Fruit fly (Drosophila melanogaster) whole organism, embryonic: ENCODE data around the gene CG15548.

Experiments
- Abd-B ChIP-seq: fragments of 200-800 bp; sonication (Bioruptor generic); optimal IDR thresholded peaks from 2 replicates; lab custom pipeline; 2018; ENCODE audit warnings: missing biosample characterization, mild to moderate bottlenecking, missing genetic modification characterization, moderate library complexity
- Asciz ChIP-seq: fragments of 200-800 bp; sonication (Bioruptor generic); optimal IDR thresholded peaks from 2 replicates; lab custom pipeline; 2017; ENCODE audit warnings: missing biosample characterization, mild to moderate bottlenecking, missing genetic modification characterization, missing genetic modification reagents
- BtbVII ChIP-seq: fragments of 200-800 bp; sonication (Bioruptor generic); optimal IDR thresholded peaks from 3 replicates; lab custom pipeline; 2017; ENCODE audit warnings: missing biosample characterization, mild to moderate bottlenecking, missing genetic modification characterization
- CG10979 ChIP-seq: fragments of 200-800 bp; sonication (Bioruptor generic); optimal IDR thresholded peaks from 2 replicates; lab custom pipeline; 2018; ENCODE audit warnings: missing biosample characterization, mild to moderate bottlenecking, missing genetic modification characterization, moderate library complexity
- CG12071 ChIP-seq: fragments of 200-800 bp; sonication (Bioruptor generic); optimal IDR thresholded peaks from 3 replicates; lab custom pipeline; 2018; ENCODE audit warnings: missing biosample characterization, mild to moderate bottlenecking, missing genetic modification characterization
- CG12104 ChIP-seq: fragments of 200-800 bp; sonication (Bioruptor generic); optimal IDR thresholded peaks from 3 replicates; lab custom pipeline; 2016; ENCODE audit warnings: missing biosample characterization, missing genetic modification characterization
- CG12769 ChIP-seq: fragments of 200-800 bp; sonication (Bioruptor generic); optimal IDR thresholded peaks from 2 replicates; lab custom pipeline; 2019; ENCODE audit warnings: missing biosample characterization, mild to moderate bottlenecking, missing genetic modification characterization, moderate library complexity
- CG13624 ChIP-seq: fragments of 200-800 bp; sonication (Bioruptor generic); optimal IDR thresholded peaks from 2 replicates; lab custom pipeline; 2016; ENCODE audit warnings: missing biosample characterization, missing genetic modification characterization
- CG13775 ChIP-seq: fragments of 200-800 bp; sonication (Bioruptor generic); optimal IDR thresholded peaks from 3 replicates; lab custom pipeline; 2017; ENCODE audit warnings: missing biosample characterization, mild to moderate bottlenecking, missing genetic modification characterization
- CG14965 ChIP-seq: fragments of 200-800 bp; sonication (Bioruptor generic); optimal IDR thresholded peaks from 2 replicates; lab custom pipeline; 2016; ENCODE audit warnings: missing biosample characterization, missing genetic modification characterization, borderline replicate concordance
- CG16813 ChIP-seq: fragments of 200-800 bp; sonication (Bioruptor generic); IDR thresholded peaks from 3 replicates; pipeline ENCODE4 v1.3.6; 2022; ENCODE audit warnings: missing biosample characterization, missing genetic modification characterization; ENCODE audit not compliant: partially characterized antibody
- CG17328 ChIP-seq: fragments of 200-800 bp; sonication (Bioruptor generic); IDR thresholded peaks from 2 replicates; pipeline ENCODE4 v1.3.6; 2022; ENCODE audit warnings: missing biosample characterization, missing genetic modification characterization
- CG17829 ChIP-seq: fragments of 200-800 bp; optimal IDR thresholded peaks from 2 replicates; lab custom pipeline; 2019; ENCODE audit warnings: missing biosample characterization, mild to moderate bottlenecking, missing genetic modification characterization, moderate library complexity
- CG17912 ChIP-seq: fragments of 200-800 bp; sonication (Bioruptor generic); optimal IDR thresholded peaks from 2 replicates; lab custom pipeline; 2018; ENCODE audit warnings: missing biosample characterization, mild to moderate bottlenecking, missing genetic modification characterization
- CG2202 ChIP-seq: fragments of 200-800 bp; sonication (Bioruptor generic); optimal IDR thresholded peaks from 2 replicates; lab custom pipeline; 2018; ENCODE audit warnings: missing biosample characterization, mild to moderate bottlenecking, missing genetic modification characterization
- CG2712 ChIP-seq: fragments of 200-800 bp; optimal IDR thresholded peaks from 3 replicates; lab custom pipeline; 2019; ENCODE audit warnings: missing biosample characterization, mild to moderate bottlenecking, missing genetic modification characterization, moderate library complexity
- CG31441 ChIP-seq: fragments of 200-800 bp; sonication (Bioruptor generic); IDR thresholded peaks from 2 replicates; pipeline ENCODE4 v1.3.6; 2022; ENCODE audit warnings: missing biosample characterization, missing genetic modification characterization
- CG34376 ChIP-seq: fragments of 200-800 bp; sonication (Bioruptor generic); optimal IDR thresholded peaks from 2 replicates; lab custom pipeline; 2018; ENCODE audit warnings: missing biosample characterization, mild to moderate bottlenecking, missing genetic modification characterization
- CG7963 ChIP-seq: fragments of 200-800 bp; sonication (Bioruptor generic); IDR thresholded peaks from 3 replicates; pipeline ENCODE4 v1.3.6; 2022; ENCODE audit warnings: missing biosample characterization, missing genetic modification characterization; ENCODE audit not compliant: partially characterized antibody
- Fer2 ChIP-seq: fragments of 200-800 bp; sonication (Bioruptor generic); optimal IDR thresholded peaks from 2 replicates; lab custom pipeline; 2018; ENCODE audit warnings: missing biosample characterization, mild to moderate bottlenecking, missing genetic modification characterization, moderate library complexity
- Hand ChIP-seq: fragments of 200-800 bp; sonication (Bioruptor generic); optimal IDR thresholded peaks from 2 replicates; lab custom pipeline; 2017; ENCODE audit warnings: mild to moderate bottlenecking, missing biosample characterization, missing genetic modification reagents, missing genetic modification characterization
- HmgZ ChIP-seq: fragments of 200-800 bp; sonication (Bioruptor generic); optimal IDR thresholded peaks from 2 replicates; lab custom pipeline; 2018; ENCODE audit warnings: missing biosample characterization, mild to moderate bottlenecking, missing genetic modification characterization
- Lpt ChIP-seq: fragments of >200 bp; optimal IDR thresholded peaks from 2 replicates; lab custom pipeline; 2018; ENCODE audit warnings: missing biosample characterization, missing genetic modification characterization
- Meics ChIP-seq: fragments of 200-800 bp; sonication (Bioruptor generic); optimal IDR thresholded peaks from 2 replicates; lab custom pipeline; 2017; ENCODE audit warnings: missing biosample characterization, mild to moderate bottlenecking, missing genetic modification characterization
- NC2α ChIP-seq: fragments of 200-800 bp; sonication (Bioruptor generic); optimal IDR thresholded peaks from 2 replicates; lab custom pipeline; 2016; ENCODE audit warnings: missing biosample characterization, missing genetic modification characterization
- Nf-YB ChIP-seq: fragments of 200-800 bp; sonication (Bioruptor generic); optimal IDR thresholded peaks from 3 replicates; lab custom pipeline; 2019; ENCODE audit warnings: missing biosample characterization, mild to moderate bottlenecking, missing genetic modification characterization, moderate library complexity
- Oaz ChIP-seq: fragments of 200-800 bp; sonication (Bioruptor generic); IDR thresholded peaks from 2 replicates; pipeline ENCODE4 v1.3.6; 2022; ENCODE audit warnings: missing biosample characterization, missing genetic modification characterization
- Rfx ChIP-seq: fragments of 200-800 bp; sonication (Bioruptor generic); IDR thresholded peaks from 2 replicates; pipeline ENCODE4 v1.3.6; 2022; ENCODE audit warnings: missing biosample characterization, missing genetic modification characterization
- Side ChIP-seq: fragments of 200-800 bp; sonication (Bioruptor generic); optimal IDR thresholded peaks from 2 replicates; lab custom pipeline; 2016; ENCODE audit warnings: missing biosample characterization, missing genetic modification characterization
- Trl ChIP-seq, 3 experiments: fragments of >200 bp in 2 of 3; fragments of 200-800 bp in 1 of 3; sonication (Bioruptor generic) in 1 of 3; optimal IDR thresholded peaks; 2 replicates in 1 of 3; 3 replicates in 2 of 3; lab custom pipeline; 2016 to 2017; ENCODE audit warnings: missing biosample characterization in 1 of 3, missing genetic modification characterization in 1 of 3
- abd-A ChIP-seq: fragments of 200-800 bp; sonication (Bioruptor generic); optimal IDR thresholded peaks from 3 replicates; lab custom pipeline; 2019; ENCODE audit warnings: missing biosample characterization, mild to moderate bottlenecking, missing genetic modification characterization, moderate library complexity
- ac ChIP-seq: fragments of 200-800 bp; sonication (Bioruptor generic); optimal IDR thresholded peaks from 3 replicates; lab custom pipeline; 2017; ENCODE audit warnings: missing biosample characterization, mild to moderate bottlenecking, missing genetic modification characterization
- cg ChIP-seq: fragments of 200-800 bp; sonication (Bioruptor generic); optimal IDR thresholded peaks from 3 replicates; lab custom pipeline; 2019; ENCODE audit warnings: missing biosample characterization, mild to moderate bottlenecking, missing genetic modification characterization, moderate library complexity
- chm ChIP-seq: fragments of 200-800 bp; sonication (Bioruptor generic); IDR thresholded peaks from 2 replicates; pipeline ENCODE4 v1.3.6; 2022; ENCODE audit warnings: missing biosample characterization, missing genetic modification characterization
- cwo ChIP-seq: fragments of 200-800 bp; sonication (Bioruptor generic); optimal IDR thresholded peaks from 3 replicates; lab custom pipeline; 2017; ENCODE audit warnings: missing biosample characterization, missing genetic modification characterization, mild to moderate bottlenecking, moderate library complexity, missing genetic modification reagents
- fd3F ChIP-seq: fragments of 200-800 bp; sonication (Bioruptor generic); optimal IDR thresholded peaks from 2 replicates; lab custom pipeline; 2018; ENCODE audit warnings: missing biosample characterization, mild to moderate bottlenecking, missing genetic modification characterization, moderate library complexity
- gcm ChIP-seq: fragments of 200-800 bp; sonication (Bioruptor generic); optimal IDR thresholded peaks from 2 replicates; lab custom pipeline; 2019; ENCODE audit warnings: missing biosample characterization, mild to moderate bottlenecking, missing genetic modification characterization, moderate library complexity
- grau ChIP-seq: fragments of 200-800 bp; optimal IDR thresholded peaks from 3 replicates; lab custom pipeline; 2019; ENCODE audit warnings: missing biosample characterization, mild to moderate bottlenecking, missing genetic modification characterization, moderate library complexity
- nerfin-2 ChIP-seq: fragments of 200-800 bp; sonication (Bioruptor generic); IDR thresholded peaks from 2 replicates; pipeline ENCODE4 v1.3.6; 2022; ENCODE audit warnings: missing biosample characterization, missing genetic modification characterization; ENCODE audit not compliant: partially characterized antibody
- oc ChIP-seq: fragments of 200-800 bp; sonication (Bioruptor generic); optimal IDR thresholded peaks from 2 replicates; lab custom pipeline; 2018; ENCODE audit warnings: missing biosample characterization, mild to moderate bottlenecking, missing genetic modification characterization, moderate library complexity
- peb ChIP-seq: fragments of 200-800 bp; sonication (Bioruptor generic); IDR thresholded peaks from 2 replicates; pipeline ENCODE4 v1.3.6; 2022; ENCODE audit warnings: missing biosample characterization, missing genetic modification characterization
- pho ChIP-seq: fragments of 200-800 bp; sonication (Bioruptor generic); optimal IDR thresholded peaks from 2 replicates; lab custom pipeline; 2016; ENCODE audit warnings: missing biosample characterization, missing genetic modification characterization
- slp2 ChIP-seq: fragments of 200-800 bp; sonication (Bioruptor generic); optimal IDR thresholded peaks from 2 replicates; lab custom pipeline; 2016; ENCODE audit warnings: missing biosample characterization, missing genetic modification characterization
- sug ChIP-seq: fragments of 200-800 bp; optimal IDR thresholded peaks from 2 replicates; lab custom pipeline; 2019; ENCODE audit warnings: missing biosample characterization, mild to moderate bottlenecking, missing genetic modification characterization, moderate library complexity
- tin ChIP-seq: fragments of 200-800 bp; sonication (Bioruptor generic); optimal IDR thresholded peaks from 3 replicates; lab custom pipeline; 2016; ENCODE audit warnings: missing biosample characterization, missing genetic modification characterization
- vnd ChIP-seq: fragments of 200-800 bp; sonication (Bioruptor generic); IDR thresholded peaks from 3 replicates; pipeline ENCODE4 v1.3.6; 2022; ENCODE audit warnings: missing biosample characterization, missing genetic modification characterization; ENCODE audit not compliant: partially characterized antibody
- wek ChIP-seq: fragments of 200-800 bp; sonication (Bioruptor generic); optimal IDR thresholded peaks from 3 replicates; lab custom pipeline; 2018; ENCODE audit warnings: missing biosample characterization, mild to moderate bottlenecking, missing genetic modification characterization, moderate library complexity
- zen2 ChIP-seq: fragments of 200-800 bp; sonication (Bioruptor generic); IDR thresholded peaks from 3 replicates; pipeline ENCODE4 v1.3.6; 2022; ENCODE audit warnings: missing biosample characterization, missing genetic modification characterization; ENCODE audit not compliant: partially characterized antibody
- zfh1 ChIP-seq: fragments of 200-800 bp; sonication (Bioruptor generic); IDR thresholded peaks from 3 replicates; pipeline ENCODE4 v1.3.6; 2022; ENCODE audit warnings: missing biosample characterization, missing genetic modification characterization

The CG15548 gene

DNA sequence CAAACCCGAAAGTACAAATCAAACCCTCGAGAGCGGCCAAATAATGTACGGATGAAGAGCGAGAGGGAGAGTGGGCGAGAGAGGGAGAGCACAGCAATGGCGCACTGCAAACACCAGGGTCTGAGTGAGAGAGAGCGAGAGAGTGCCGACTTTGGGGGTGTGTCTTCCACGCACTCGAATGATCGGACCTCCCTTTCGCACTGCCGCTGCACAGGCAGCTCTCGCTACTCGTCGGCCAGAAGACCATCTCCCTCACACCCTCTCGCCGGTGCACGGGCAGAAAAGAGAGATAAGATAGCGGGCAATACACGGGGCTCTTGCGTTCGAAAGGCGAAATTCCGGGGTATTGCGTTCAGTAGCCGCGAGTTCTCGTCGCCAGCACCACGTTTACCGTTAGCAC is 47.1 kb upstream of the CG15548 start, which contains the start of gene Ptx1 (continued):
- TF ChIP-seq CG12104 (GFP tag; lab: Kevin White, UChicago) (no peak), Trl (optimal IDR thresholded peaks at IDR 0.05; lab: Kevin White, UChicago) (peak; percentile 81 to 89), Trl (GFP tag; optimal IDR thresholded peaks at IDR 0.05; lab: Kevin White, UChicago) (peak; percentile 52), CG31441 (GFP tag; lab: Robert Waterston, UW) (no peak), Lpt (no peak), CG13624 (GFP tag; lab: Kevin White, UChicago) (peak; percentile 3), wek (GFP tag; lab: Kevin White, UChicago) (no peak), CG17829 (tag; lab: Kevin White, UChicago) (peak; percentile 40), nerfin-2 (peak; percentile 50; the same call in 1 of the 2 replicates), chm (GFP tag; lab: Robert Waterston, UW) (0 out of 2 replicates have a peak, but pooled peaks have one; percentile 37), CG17912 (GFP tag; lab: Kevin White, UChicago) (no peak), CG16813 (GFP tag; lab: Robert Waterston, UW) (peak; percentile 40; the same call in 1 of the 3 replicates), oc (tag; lab: Kevin White, UChicago) (peak; percentile 72), Hand (GFP tag; lab: Kevin White, UChicago) (no peak), Nf-YB (GFP tag; lab: Kevin White, UChicago) (peak; percentile 98), CG2202 (tag; lab: Kevin White, UChicago) (no peak), CG12071 (GFP tag; lab: Kevin White, UChicago) (peak; percentile 34), CG17328 (GFP tag; lab: Robert Waterston, UW) (0 out of 2 replicates have a peak, but pooled peaks have one; percentile 17), CG12769 (tag; lab: Kevin White, UChicago) (no peak), Rfx (GFP tag; lab: Robert Waterston, UW) (no peak; the same call in 1 of the 2 replicates), NC2α (no peak), vnd (GFP tag; lab: Robert Waterston, UW) (peak; percentile 68), Oaz (no peak), CG34376 (no peak), grau (tag; lab: Kevin White, UChicago) (peak; percentile 14), Fer2 (tag; lab: Kevin White, UChicago) (no peak), peb (GFP tag; lab: Robert Waterston, UW) (no peak), cg (GFP tag; lab: Kevin White, UChicago) (peak; percentile 58), CG2712 (peak; percentile 30), tin (GFP tag; lab: Kevin White, UChicago) (peak; percentile 2), CG7963 (GFP tag; lab: Robert Waterston, UW) (peak; percentile 27; the same call in 1 of the 3 replicates), gcm (GFP tag; lab: Kevin White, UChicago) (peak; percentile 56), BtbVII (GFP tag; lab: Kevin White, UChicago) (no peak), Meics (GFP tag; lab: Kevin White, UChicago) (no peak), zfh1 (peak; percentile 60; the same call in 2 of the 3 replicates), zen2 (GFP tag; lab: Robert Waterston, UW) (0 out of 3 replicates have a peak, but pooled peaks have one; percentile 57), HmgZ (tag; lab: Kevin White, UChicago) (peak; percentile 63), sug (peak; percentile 27), CG14965 (GFP tag; lab: Kevin White, UChicago) (no peak), fd3F (GFP tag; lab: Kevin White, UChicago) (no peak), ac (GFP tag; lab: Kevin White, UChicago) (no peak), Asciz (no peak), Abd-B (GFP tag; lab: Kevin White, UChicago) (peak; percentile 1), CG10979 (tag; lab: Kevin White, UChicago) (peak; percentile 19), CG13775 (GFP tag; lab: Kevin White, UChicago) (no peak), Side (GFP tag; lab: Kevin White, UChicago) (peak; percentile 20), abd-A (tag; lab: Kevin White, UChicago) (peak; percentile 16), slp2 (GFP tag; lab: Kevin White, UChicago) (no peak), cwo (peak; percentile 12), pho (peak; percentile 17)
